Worm (Caenorhabditis elegans) whole organism, midembryonic: ENCODE measurements around the gene C37C3.2.

Experiments
- T22C8.4 ChIP-seq: fragments of 200-800 bp; sonication (Bioruptor generic); IDR thresholded peaks from 2 replicates; pipeline ENCODE4 v1.3.6; 2022; ENCODE audit warnings: missing genetic modification characterization, missing compliant biosample characterization
- cog-1 ChIP-seq: sonication (generic microtip); optimal IDR thresholded peaks from 2 replicates; lab custom pipeline; 2016; ENCODE audit warnings: missing genetic modification characterization, missing compliant biosample characterization
- flt-1 ChIP-seq: fragments of 200-800 bp; sonication (Bioruptor generic); IDR thresholded peaks from 2 replicates; pipeline ENCODE4 v1.3.6; 2022; ENCODE audit warnings: missing genetic modification characterization, missing compliant biosample characterization
- klf-2 ChIP-seq: fragments of 200-800 bp; sonication (Bioruptor generic); conservative IDR thresholded peaks from 2 replicates; pipeline ENCODE4 v1.3.6; 2022; ENCODE audit warnings: missing genetic modification reagents, missing genetic modification characterization, missing compliant biosample characterization
- med-1 ChIP-seq: sonication (generic microtip); optimal IDR thresholded peaks from 2 replicates; lab custom pipeline; 2017; ENCODE audit warnings: missing genetic modification characterization, mild to moderate bottlenecking, missing compliant biosample characterization, antibody characterized with exemption, missing genetic modification reagents; ENCODE audit not compliant: insufficient read depth
- ref-1 ChIP-seq: fragments of 200-800 bp; sonication (Bioruptor generic); conservative IDR thresholded peaks from 2 replicates; pipeline ENCODE4 v1.3.6; 2022; ENCODE audit warnings: missing genetic modification reagents, missing genetic modification characterization, missing compliant biosample characterization
- tab-1 ChIP-seq: fragments of 200-800 bp; sonication (Bioruptor generic); IDR thresholded peaks from 2 replicates; pipeline ENCODE4 v1.3.6; 2022; ENCODE audit warnings: missing genetic modification characterization, missing compliant biosample characterization
- ztf-23 ChIP-seq: fragments of 200-800 bp; sonication (Bioruptor generic); IDR thresholded peaks from 2 replicates; pipeline ENCODE4 v1.3.6; 2022; ENCODE audit warnings: missing genetic modification reagents, missing genetic modification characterization, missing compliant biosample characterization
- ztf-29 ChIP-seq: fragments of 200-800 bp; sonication (Bioruptor generic); IDR thresholded peaks from 2 replicates; pipeline ENCODE4 v1.3.6; 2022; ENCODE audit warnings: missing genetic modification reagents, missing genetic modification characterization, missing compliant biosample characterization

C37C3.2 gene

ce11 chrV:7819585-7819984 is 36.2 kb upstream of the C37C3.2 start:
- TF ChIP-seq med-1 (GFP tag; lab: Kevin White, UChicago) (no peak), cog-1 (tag; lab: Kevin White, UChicago) (no peak), ztf-23 (GFP tag; lab: Robert Waterston, UW) (no peak), tab-1 (GFP tag; lab: Robert Waterston, UW) (no peak), T22C8.4 (GFP tag; lab: Robert Waterston, UW) (no peak), klf-2 (no peak), flt-1 (GFP tag; lab: Robert Waterston, UW) (no peak), ref-1 (no peak), ztf-29 (GFP tag; lab: Robert Waterston, UW) (no peak)

ce11 chrV:7820270-7820669 is 35.5 kb upstream of the C37C3.2 start, which contains the start of gene lbp-4:
Gene lbp-4, plus strand, starts transcription at chrV:7820578.
- no peak for TF ChIP-seq cog-1 (tag; lab: Kevin White, UChicago)
- no peak for TF ChIP-seq klf-2
- TF ChIP-seq tab-1 (GFP tag; lab: Robert Waterston, UW): no peak
- no peak for TF ChIP-seq ztf-29 (GFP tag; lab: Robert Waterston, UW)
- TF ChIP-seq T22C8.4 (GFP tag; lab: Robert Waterston, UW): no peak
- TF ChIP-seq ztf-23 (GFP tag; lab: Robert Waterston, UW): no peak
- no peak for TF ChIP-seq flt-1 (GFP tag; lab: Robert Waterston, UW)
- no peak for TF ChIP-seq ref-1
- TF ChIP-seq med-1 (GFP tag; lab: Kevin White, UChicago): no peak

ce11 chrV:7822655-7823054 is 33.1 kb upstream of the C37C3.2 start:
- TF ChIP-seq T22C8.4 (GFP tag; lab: Robert Waterston, UW) (no peak), klf-2 (no peak), flt-1 (GFP tag; lab: Robert Waterston, UW) (no peak), ztf-23 (GFP tag; lab: Robert Waterston, UW) (no peak), med-1 (GFP tag; lab: Kevin White, UChicago) (no peak), ref-1 (no peak), tab-1 (GFP tag; lab: Robert Waterston, UW) (no peak), cog-1 (tag; lab: Kevin White, UChicago) (no peak), ztf-29 (GFP tag; lab: Robert Waterston, UW) (no peak)

- TF ChIP-seq flt-1 (GFP tag; lab: Robert Waterston, UW): no peak
- TF ChIP-seq cog-1 (tag; lab: Kevin White, UChicago): no peak
- TF ChIP-seq klf-2: no peak
- no peak for TF ChIP-seq med-1 (GFP tag; lab: Kevin White, UChicago)
- no peak for TF ChIP-seq ztf-23 (GFP tag; lab: Robert Waterston, UW)
- no peak for TF ChIP-seq ztf-29 (GFP tag; lab: Robert Waterston, UW)
- no peak for TF ChIP-seq tab-1 (GFP tag; lab: Robert Waterston, UW)
- TF ChIP-seq ref-1: no peak
- no peak for TF ChIP-seq T22C8.4 (GFP tag; lab: Robert Waterston, UW)
Measured at ce11 chrV:7824138-7824537, 31.6 kb upstream of the C37C3.2 start.

ce11 chrV:7825836-7826235 is 29.9 kb upstream of the C37C3.2 start:
- TF ChIP-seq ztf-23 (GFP tag; lab: Robert Waterston, UW) (no peak), T22C8.4 (GFP tag; lab: Robert Waterston, UW) (no peak), med-1 (GFP tag; lab: Kevin White, UChicago) (no peak), ztf-29 (GFP tag; lab: Robert Waterston, UW) (no peak), flt-1 (GFP tag; lab: Robert Waterston, UW) (no peak), tab-1 (GFP tag; lab: Robert Waterston, UW) (no peak), ref-1 (no peak), klf-2 (no peak), cog-1 (tag; lab: Kevin White, UChicago) (no peak)

ce11 chrV:7826362-7826761 is 29.4 kb upstream of the C37C3.2 start:
- TF ChIP-seq T22C8.4 (GFP tag; lab: Robert Waterston, UW) (no peak), med-1 (GFP tag; lab: Kevin White, UChicago) (no peak), flt-1 (GFP tag; lab: Robert Waterston, UW) (no peak), ztf-23 (GFP tag; lab: Robert Waterston, UW) (no peak), klf-2 (no peak), ztf-29 (GFP tag; lab: Robert Waterston, UW) (no peak), cog-1 (tag; lab: Kevin White, UChicago) (no peak), tab-1 (GFP tag; lab: Robert Waterston, UW) (no peak), ref-1 (no peak)

- TF ChIP-seq cog-1 (tag; lab: Kevin White, UChicago): no peak
- no peak for TF ChIP-seq ref-1
Measured at ce11 chrV:7826917-7827316, 28.8 kb upstream of the C37C3.2 start, which contains the start of gene mig-6. Gene mig-6, plus strand, starts transcription at chrV:7827217.

- TF ChIP-seq med-1 (GFP tag; lab: Kevin White, UChicago): no peak
- no peak for TF ChIP-seq tab-1 (GFP tag; lab: Robert Waterston, UW)
- TF ChIP-seq klf-2: no peak
- TF ChIP-seq ztf-23 (GFP tag; lab: Robert Waterston, UW): no peak
- TF ChIP-seq T22C8.4 (GFP tag; lab: Robert Waterston, UW): no peak
- TF ChIP-seq ztf-29 (GFP tag; lab: Robert Waterston, UW): no peak
- TF ChIP-seq ref-1: no peak
Measured at ce11 chrV:7830952-7831351, 24.8 kb upstream of the C37C3.2 start.

ce11 chrV:7836911-7837310 is 18.8 kb upstream of the C37C3.2 start, which contains the start of gene txt-5:
Gene txt-5, minus strand, starts transcription at chrV:7837134.
- TF ChIP-seq T22C8.4 (GFP tag; lab: Robert Waterston, UW) (no peak), flt-1 (GFP tag; lab: Robert Waterston, UW) (no peak)

- TF ChIP-seq T22C8.4 (GFP tag; lab: Robert Waterston, UW) (no peak), cog-1 (tag; lab: Kevin White, UChicago) (no peak), ztf-29 (GFP tag; lab: Robert Waterston, UW) (no peak), med-1 (GFP tag; lab: Kevin White, UChicago) (no peak), ztf-23 (GFP tag; lab: Robert Waterston, UW) (no peak), tab-1 (GFP tag; lab: Robert Waterston, UW) (no peak)
Measured at ce11 chrV:7837809-7838208, 17.9 kb upstream of the C37C3.2 start, which contains the start of gene ttr-33. Gene ttr-33, minus strand, starts transcription at chrV:7837909.
